Worm (Caenorhabditis elegans) whole organism, L1 larva: Measurements from ENCODE around the gene B0238.12.
A peak's percentile ranks its signal among the peaks of the same experiment; 100 is the strongest.

Source experiments
- C04F5.9 ChIP-seq: sonication (generic microtip); optimal IDR thresholded peaks from 2 replicates; lab custom pipeline; 2016; ENCODE audit warnings: missing genetic modification characterization, missing compliant biosample characterization
- C16A3.4 ChIP-seq: fragments of 150-350 bp; optimal IDR thresholded peaks from 2 replicates; lab custom pipeline; 2014; ENCODE audit warnings: missing biosample characterization, missing genetic modification characterization
- C34B4.2 ChIP-seq: sonication (generic microtip); optimal IDR thresholded peaks from 2 replicates; lab custom pipeline; 2017; ENCODE audit warnings: mild to moderate bottlenecking, missing genetic modification characterization, missing compliant biosample characterization
- Y116A8C.19 ChIP-seq: sonication (generic microtip); optimal IDR thresholded peaks from 2 replicates; lab custom pipeline; 2016; ENCODE audit warnings: missing compliant biosample characterization, missing genetic modification characterization, borderline replicate concordance
- aha-1 ChIP-seq: fragments of 150-350 bp; optimal IDR thresholded peaks from 2 replicates; lab custom pipeline; 2014; ENCODE audit warnings: missing biosample characterization, missing genetic modification characterization
- aly-2 ChIP-seq: fragments of 150-350 bp; optimal IDR thresholded peaks from 2 replicates; lab custom pipeline; 2014; ENCODE audit warnings: missing biosample characterization, missing genetic modification characterization
- blmp-1 ChIP-seq: fragments of 150-350 bp; optimal IDR thresholded peaks from 2 replicates; lab custom pipeline; 2014; ENCODE audit warnings: missing biosample characterization, missing genetic modification characterization
- ceh-82 ChIP-seq, 3 experiments: fragments of 150-350 bp in 1 of 3; sonication (generic microtip) in 2 of 3; optimal IDR thresholded peaks; 2 replicates each; lab custom pipeline; 2014 to 2017; ENCODE audit warnings: missing biosample characterization in 3 of 3, missing genetic modification characterization in 3 of 3
- ceh-90 ChIP-seq: sonication (generic microtip); optimal IDR thresholded peaks from 2 replicates; lab custom pipeline; 2016; ENCODE audit warnings: missing genetic modification characterization, missing compliant biosample characterization
- ces-1 ChIP-seq: fragments of 150-350 bp; optimal IDR thresholded peaks from 2 replicates; lab custom pipeline; 2014; ENCODE audit warnings: missing biosample characterization, missing genetic modification reagents, missing genetic modification characterization
- dsc-1 ChIP-seq: sonication (generic microtip); optimal IDR thresholded peaks from 2 replicates; lab custom pipeline; 2016; ENCODE audit warnings: mild to moderate bottlenecking, missing genetic modification characterization, missing compliant biosample characterization
- efl-1 ChIP-seq, 4 experiments: fragments of 150-350 bp; optimal IDR thresholded peaks in 3 of 4; peaks in 1 of 4; 1 replicate in 1 of 4; 2 replicates in 3 of 4; lab custom pipeline; 2014; ENCODE audit warnings: missing biosample characterization in 2 of 4, missing genetic modification characterization in 2 of 4, missing genetic modification reagents in 2 of 4
- egl-13 ChIP-seq: sonication (generic microtip); optimal IDR thresholded peaks from 2 replicates; lab custom pipeline; 2016; ENCODE audit warnings: missing genotype, missing genetic modification reagents, missing genetic modification characterization, missing compliant biosample characterization
- fkh-10 ChIP-seq: sonication (generic microtip); optimal IDR thresholded peaks from 2 replicates; lab custom pipeline; 2017; ENCODE audit warnings: missing biosample characterization, missing genetic modification reagents, missing genetic modification characterization
- fkh-8 ChIP-seq: sonication (generic microtip); optimal IDR thresholded peaks from 2 replicates; lab custom pipeline; 2016; ENCODE audit warnings: mild to moderate bottlenecking, missing genetic modification characterization, missing compliant biosample characterization
- hlh-17 ChIP-seq: fragments of 200-800 bp; sonication (Bioruptor generic); optimal IDR thresholded peaks from 2 replicates; lab custom pipeline; 2018; ENCODE audit warnings: missing genetic modification characterization, mild to moderate bottlenecking, missing compliant biosample characterization, moderate library complexity, borderline replicate concordance
- hlh-4 ChIP-seq: sonication (generic microtip); optimal IDR thresholded peaks from 2 replicates; lab custom pipeline; 2016; ENCODE audit warnings: mild to moderate bottlenecking, missing genetic modification characterization, missing compliant biosample characterization
- isw-1 ChIP-seq: fragments of 200-800 bp; sonication (Bioruptor generic); IDR thresholded peaks from 2 replicates; pipeline ENCODE4 v1.3.6; 2022; ENCODE audit warnings: missing genetic modification characterization, missing compliant biosample characterization
- jun-1 ChIP-seq: fragments of 150-350 bp; optimal IDR thresholded peaks from 2 replicates; lab custom pipeline; 2014; ENCODE audit warnings: missing biosample characterization, missing genetic modification reagents, missing genetic modification characterization
- lin-14 ChIP-seq: fragments of 200-800 bp; sonication (Bioruptor generic); optimal IDR thresholded peaks from 2 replicates; lab custom pipeline; 2018; ENCODE audit warnings: mild to moderate bottlenecking, missing genetic modification characterization, moderate library complexity, missing compliant biosample characterization
- lin-15B ChIP-seq: fragments of 150-350 bp; sonication (generic microtip); optimal IDR thresholded peaks from 3 replicates; lab custom pipeline; 2014; ENCODE audit warnings: missing biosample characterization, missing genetic modification characterization
- lin-35 ChIP-seq, 2 experiments: fragments of 150-350 bp; optimal IDR thresholded peaks; 2 replicates each; lab custom pipeline; 2014; ENCODE audit warnings: missing biosample characterization in 2 of 2, missing genetic modification characterization in 2 of 2, missing genetic modification reagents in 2 of 2
- lin-39 ChIP-seq: fragments of 150-350 bp; optimal IDR thresholded peaks from 2 replicates; lab custom pipeline; 2014; ENCODE audit warnings: missing biosample characterization, missing genetic modification reagents, missing genetic modification characterization
- lsy-2 ChIP-seq, 2 experiments: fragments of 150-350 bp; optimal IDR thresholded peaks; 2 replicates each; lab custom pipeline; 2014; ENCODE audit warnings: missing biosample characterization in 2 of 2, missing genetic modification characterization in 2 of 2
- mab-9 ChIP-seq: fragments of 200-800 bp; sonication (Bioruptor generic); IDR thresholded peaks from 2 replicates; pipeline ENCODE4 v1.3.6; 2022; ENCODE audit warnings: missing genetic modification reagents, missing genetic modification characterization, missing compliant biosample characterization
- mdl-1 ChIP-seq, 2 experiments: fragments of 150-350 bp; optimal IDR thresholded peaks; 2 replicates each; lab custom pipeline; 2014 to 2017; ENCODE audit warnings: missing biosample characterization in 2 of 2, missing genetic modification characterization in 2 of 2, inconsistent platforms in 1 of 2
- mep-1 ChIP-seq: fragments of 150-350 bp; optimal IDR thresholded peaks from 2 replicates; lab custom pipeline; 2014; ENCODE audit warnings: missing biosample characterization, missing genetic modification characterization
- nhr-20 ChIP-seq: sonication (generic microtip); optimal IDR thresholded peaks from 2 replicates; lab custom pipeline; 2016; ENCODE audit warnings: mild to moderate bottlenecking, missing genetic modification characterization, missing compliant biosample characterization
- nhr-77 ChIP-seq: fragments of 150-350 bp; optimal IDR thresholded peaks from 2 replicates; lab custom pipeline; 2014; ENCODE audit warnings: missing biosample characterization, missing genetic modification characterization
- nhr-84 ChIP-seq: sonication (generic microtip); optimal IDR thresholded peaks from 2 replicates; lab custom pipeline; 2017; ENCODE audit warnings: missing biosample characterization, missing genetic modification characterization
- nhr-85 ChIP-seq: sonication (generic microtip); peaks from one replicate; lab custom pipeline; 2016; ENCODE audit warnings: missing genetic modification characterization, inconsistent platforms, missing compliant biosample characterization
- nhr-90 ChIP-seq: sonication (generic microtip); optimal IDR thresholded peaks from 2 replicates; lab custom pipeline; 2016; ENCODE audit warnings: mild to moderate bottlenecking, missing genetic modification characterization, missing compliant biosample characterization; ENCODE audit not compliant: poor library complexity
- skn-1 ChIP-seq: fragments of 150-350 bp; optimal IDR thresholded peaks from 2 replicates; lab custom pipeline; 2014; ENCODE audit warnings: missing biosample characterization, missing genetic modification characterization
- snpc-4 ChIP-seq: fragments of 150-350 bp; optimal IDR thresholded peaks from 2 replicates; lab custom pipeline; 2014; ENCODE audit warnings: missing biosample characterization, missing genetic modification characterization
- snu-23 ChIP-seq: sonication (generic microtip); optimal IDR thresholded peaks from 2 replicates; lab custom pipeline; 2016; ENCODE audit warnings: missing genetic modification characterization, missing compliant biosample characterization
- sox-4 ChIP-seq: sonication (generic microtip); optimal IDR thresholded peaks from 2 replicates; lab custom pipeline; 2016; ENCODE audit warnings: missing genetic modification characterization, missing compliant biosample characterization
- swsn-7 ChIP-seq: sonication (generic microtip); optimal IDR thresholded peaks from 2 replicates; lab custom pipeline; 2016; ENCODE audit warnings: missing genetic modification characterization, missing compliant biosample characterization
- tbx-2 ChIP-seq: sonication (generic microtip); optimal IDR thresholded peaks from 2 replicates; lab custom pipeline; 2016; ENCODE audit warnings: missing genetic modification characterization, missing compliant biosample characterization
- unc-130 ChIP-seq: fragments of 150-350 bp; optimal IDR thresholded peaks from 2 replicates; lab custom pipeline; 2017; ENCODE audit warnings: missing biosample characterization, missing genetic modification characterization, inconsistent platforms
- unc-62 ChIP-seq: fragments of 150-350 bp; optimal IDR thresholded peaks from 2 replicates; lab custom pipeline; 2014; ENCODE audit warnings: missing biosample characterization, missing genetic modification reagents, missing genetic modification characterization
- unc-98 ChIP-seq: fragments of 200-800 bp; sonication (Bioruptor generic); IDR thresholded peaks from 2 replicates; pipeline ENCODE4 v1.3.6; 2022; ENCODE audit warnings: missing genetic modification characterization, missing compliant biosample characterization
- zag-1 ChIP-seq: fragments of 150-350 bp; optimal IDR thresholded peaks from 2 replicates; lab custom pipeline; 2014; ENCODE audit warnings: missing biosample characterization, missing genetic modification characterization
- zip-4 ChIP-seq: fragments of 200-800 bp; sonication (Bioruptor generic); optimal IDR thresholded peaks from 2 replicates; lab custom pipeline; 2018; ENCODE audit warnings: mild to moderate bottlenecking, missing genetic modification characterization, moderate library complexity, missing compliant biosample characterization
- ztf-11 ChIP-seq, 2 experiments: sonication (generic microtip); optimal IDR thresholded peaks; 2 replicates each; lab custom pipeline; 2016 to 2017; ENCODE audit warnings: missing genetic modification characterization in 2 of 2, missing biosample characterization in 1 of 2, missing compliant biosample characterization in 1 of 2

Gene B0238.12

ce11 chrV:5265581-5265980 lies at the start of gene B0238.12, which contains the start of gene srt-69:
Gene B0238.12, plus strand, starts transcription at chrV:5265844.
Gene srt-69, minus strand, starts transcription at chrV:5265681.
- TF ChIP-seq sox-4 (tag; lab: Kevin White, UChicago) (no peak), tbx-2 (no peak), nhr-20 (tag; lab: Kevin White, UChicago) (no peak), aly-2 (tag; lab: Kevin White, UChicago) (no peak), mep-1 (tag; lab: Kevin White, UChicago) (no peak), zag-1 (no peak), nhr-90 (tag; lab: Kevin White, UChicago) (no peak), lin-14 (GFP tag; lab: Kevin White, UChicago) (no peak), unc-62 (GFP tag; lab: Kevin White, UChicago) (no peak), unc-130 (no peak), fkh-10 (no peak), fkh-8 (no peak), hlh-17 (GFP tag; lab: Kevin White, UChicago) (no peak), C16A3.4 (tag; lab: Kevin White, UChicago) (no peak), snpc-4 (tag; lab: Kevin White, UChicago) (no peak), swsn-7 (tag; lab: Kevin White, UChicago) (no peak), zip-4 (GFP tag; lab: Kevin White, UChicago) (no peak), mdl-1 (tag; optimal IDR thresholded peaks at IDR 0.05; lab: Kevin White, UChicago) (no peak)

ce11 chrV:5223044-5223443 lies 42.6 kb upstream of the B0238.12 start, which contains the start of gene Y49G5B.1:
Gene Y49G5B.1, plus strand, starts transcription at chrV:5223367.
- TF ChIP-seq aha-1 (tag; lab: Kevin White, UChicago) (no peak), C04F5.9 (tag; lab: Kevin White, UChicago) (no peak), hlh-17 (GFP tag; lab: Kevin White, UChicago) (no peak), aly-2 (tag; lab: Kevin White, UChicago) (no peak), mab-9 (GFP tag; lab: Robert Waterston, UW) (no peak), snu-23 (GFP tag; lab: Kevin White, UChicago) (no peak), nhr-77 (tag; lab: Kevin White, UChicago) (no peak), nhr-85 (tag; lab: Kevin White, UChicago) (no peak), zip-4 (GFP tag; lab: Kevin White, UChicago) (no peak)
- TF ChIP-seq, all 84 proteins: peak for 0

- TF ChIP-seq Y116A8C.19 (tag; lab: Kevin White, UChicago) (no peak), efl-1 (optimal IDR thresholded peaks at IDR 0.05; lab: Kevin White, UChicago) (no peak), efl-1 (GFP tag; optimal IDR thresholded peaks at IDR 0.05 in 1 of 2; lab: Kevin White, UChicago) (peak in 1 of 2 experiments; percentile 90), lin-35 (GFP tag; optimal IDR thresholded peaks at IDR 0.05; lab: Kevin White, UChicago) (no peak), fkh-8 (no peak), unc-98 (GFP tag; lab: Robert Waterston, UW) (no peak), C04F5.9 (tag; lab: Kevin White, UChicago) (no peak), hlh-17 (GFP tag; lab: Kevin White, UChicago) (no peak), zag-1 (no peak), hlh-4 (tag; lab: Kevin White, UChicago) (no peak), blmp-1 (peak; percentile 36), lin-39 (tag; lab: Kevin White, UChicago) (no peak), skn-1 (no peak), jun-1 (tag; lab: Kevin White, UChicago) (no peak), fkh-10 (no peak), nhr-84 (no peak), ces-1 (no peak), snpc-4 (tag; lab: Kevin White, UChicago) (no peak), nhr-85 (tag; lab: Kevin White, UChicago) (peak; percentile 64), swsn-7 (tag; lab: Kevin White, UChicago) (no peak), unc-130 (no peak), aha-1 (tag; lab: Kevin White, UChicago) (no peak), lin-14 (GFP tag; lab: Kevin White, UChicago) (peak; percentile 41), ceh-82 (tag; optimal IDR thresholded peaks at IDR 0.05; lab: Kevin White, UChicago) (no peak), C34B4.2 (tag; lab: Kevin White, UChicago) (no peak), dsc-1 (tag; lab: Kevin White, UChicago) (no peak), ztf-11 (tag; optimal IDR thresholded peaks at IDR 0.05; lab: Kevin White, UChicago) (no peak), ceh-90 (tag; lab: Kevin White, UChicago) (no peak), snu-23 (GFP tag; lab: Kevin White, UChicago) (no peak), lin-15B (tag; lab: Kevin White, UChicago) (no peak), mab-9 (GFP tag; lab: Robert Waterston, UW) (no peak), lsy-2 (tag; optimal IDR thresholded peaks at IDR 0.05; lab: Kevin White, UChicago) (no peak), isw-1 (GFP tag; lab: Robert Waterston, UW) (no peak), egl-13 (no peak)
Observed at ce11 chrV:5225660-5226059, 40.0 kb upstream of the B0238.12 start.
